Fruit fly (Drosophila melanogaster): ENCODE measurements around the gene CG31510.
A peak's percentile ranks its signal among the peaks of the same experiment; 100 is the strongest.
"Not testable (repeated sequence)": the region's sequence is repeated elsewhere in the genome, so short reads cannot be mapped to it uniquely, and the experiment has no call there.

CG31510 gene

dm6 chr3R:25123262-25123661 lies 542 bp upstream of the CG31510 start, which contains the start of gene vig2 (continued):
- peak; percentile 71 for TF ChIP-seq HHEX (GFP tag; optimal IDR thresholded peaks at IDR 0.05)
- peak; percentile 35 for TF ChIP-seq Xbp1 (GFP tag; optimal IDR thresholded peaks at IDR 0.05)
- peak; percentile 68; the same call in 1 of the 2 replicates for TF ChIP-seq ham (GFP tag; IDR thresholded peaks at IDR 0.05)
- peak; percentile 57 for TF ChIP-seq fd3F (GFP tag; optimal IDR thresholded peaks at IDR 0.05)
- peak; percentile 2 for TF ChIP-seq ac (GFP tag; optimal IDR thresholded peaks at IDR 0.05)
- TF ChIP-seq ato (GFP tag; IDR thresholded peaks at IDR 0.05; ENCODE audit: partially characterized antibody), result peak; percentile 90
- peak; percentile 35 for TF ChIP-seq p53 (GFP tag; optimal IDR thresholded peaks at IDR 0.05)
- peak; percentile 73 for TF ChIP-seq caup (GFP tag; optimal IDR thresholded peaks at IDR 0.05; ENCODE audit: severe bottlenecking)
- TF ChIP-seq CG31441 (GFP tag; IDR thresholded peaks at IDR 0.05), result 0 out of 2 replicates have a peak, but pooled peaks have one; percentile 13
- peak; percentile 56 for TF ChIP-seq Sry-δ (GFP tag; optimal IDR thresholded peaks at IDR 0.05)
- peak; percentile 85 for TF ChIP-seq hb (GFP tag; IDR thresholded peaks at IDR 0.05; ENCODE audit: partially characterized antibody)
- TF ChIP-seq danr (GFP tag; IDR thresholded peaks at IDR 0.05), result 0 out of 2 replicates have a peak, but pooled peaks have one; percentile 8
- TF ChIP-seq HLH4C (GFP tag; IDR thresholded peaks at IDR 0.05; ENCODE audit: partially characterized antibody), result peak; percentile 73
- peak; percentile 66; the same call in 1 of the 2 replicates for TF ChIP-seq ranshi (GFP tag; IDR thresholded peaks at IDR 0.05)
- peak; percentile 81 for TF ChIP-seq CG5953 (GFP tag; IDR thresholded peaks at IDR 0.05)
- TF ChIP-seq CG16779 (GFP tag; IDR thresholded peaks at IDR 0.05), result peak; percentile 66; the same call in 1 of the 2 replicates
- peak; percentile 66 for TF ChIP-seq CG1233 (GFP tag; optimal IDR thresholded peaks at IDR 0.05)
- TF ChIP-seq CG7963 (GFP tag; IDR thresholded peaks at IDR 0.05; ENCODE audit: partially characterized antibody), result peak; percentile 91
- TF ChIP-seq CG17328 (GFP tag; IDR thresholded peaks at IDR 0.05), result peak; percentile 84
- 0 out of 3 replicates have a peak, but pooled peaks have one; percentile 31 for TF ChIP-seq CG7357 (GFP tag; IDR thresholded peaks at IDR 0.05)
- TF ChIP-seq ken (GFP tag; IDR thresholded peaks at IDR 0.05), result peak; percentile 70
- peak; percentile 75; the same call in 2 of the 3 replicates for TF ChIP-seq gce (GFP tag; IDR thresholded peaks at IDR 0.05)
- peak; percentile 65; the same call in 2 of the 3 replicates for TF ChIP-seq CG14050 (GFP tag; IDR thresholded peaks at IDR 0.05)
- TF ChIP-seq stc (GFP tag; IDR thresholded peaks at IDR 0.05), result peak; percentile 38; the same call in 1 of the 2 replicates
- TF ChIP-seq CG11247 (GFP tag; IDR thresholded peaks at IDR 0.05), result peak; percentile 81
- TF ChIP-seq bcd (GFP tag; optimal IDR thresholded peaks at IDR 0.05), result peak; percentile 72
- TF ChIP-seq slbo (GFP tag; IDR thresholded peaks at IDR 0.05), result peak; percentile 87
- peak; percentile 10 for TF ChIP-seq CG6654 (GFP tag; optimal IDR thresholded peaks at IDR 0.05)
- peak; percentile 47 for TF ChIP-seq CG10274 (GFP tag; optimal IDR thresholded peaks at IDR 0.05)
- peak; percentile 44 for TF ChIP-seq CG9817 (tag; optimal IDR thresholded peaks at IDR 0.05)
- peak; percentile 43; the same call in 1 of the 2 replicates for TF ChIP-seq ap (GFP tag; IDR thresholded peaks at IDR 0.05)
- TF ChIP-seq prd (optimal IDR thresholded peaks at IDR 0.05), result not testable (repeated sequence)
- 0 out of 3 replicates have a peak, but pooled peaks have one; percentile 39 for TF ChIP-seq prd (GFP tag; IDR thresholded peaks at IDR 0.05)
- peak; percentile 84 for TF ChIP-seq CG14860 (GFP tag; IDR thresholded peaks at IDR 0.05; ENCODE audit: partially characterized antibody)
- peak; percentile 34; the same call in 1 of the 2 replicates for TF ChIP-seq esg (GFP tag; conservative IDR thresholded peaks at IDR 0.05)
- peak; percentile 26 for TF ChIP-seq nom (GFP tag; optimal IDR thresholded peaks at IDR 0.05)
- TF ChIP-seq CG14441 (GFP tag; IDR thresholded peaks at IDR 0.05), result peak; percentile 66
- TF ChIP-seq YL-1 (GFP tag; optimal IDR thresholded peaks at IDR 0.05), result peak; percentile 36
- peak; percentile 47; the same call in 1 of the 2 replicates for TF ChIP-seq CG10959 (GFP tag; IDR thresholded peaks at IDR 0.05)
- TF ChIP-seq Adf1 (GFP tag; IDR thresholded peaks at IDR 0.05), result peak; percentile 28
- TF ChIP-seq Dll (GFP tag; IDR thresholded peaks at IDR 0.05; ENCODE audit: partially characterized antibody), result peak; percentile 81
- TF ChIP-seq CG6175 (GFP tag; IDR thresholded peaks at IDR 0.05), result peak; percentile 71; the same call in 1 of the 3 replicates
- peak; percentile 60; the same call in 1 of the 2 replicates for TF ChIP-seq CG11696 (GFP tag; IDR thresholded peaks at IDR 0.05)
- peak; percentile 63; the same call in 2 of the 3 replicates for TF ChIP-seq CG2889 (GFP tag; IDR thresholded peaks at IDR 0.05)
- peak; percentile 65; the same call in 2 of the 3 replicates for TF ChIP-seq Aef1 (GFP tag; IDR thresholded peaks at IDR 0.05)
- TF ChIP-seq CG8765 (GFP tag; IDR thresholded peaks at IDR 0.05), result peak; percentile 22; the same call in 1 of the 2 replicates
- TF ChIP-seq CG10654 (GFP tag; optimal IDR thresholded peaks at IDR 0.05), result peak; percentile 28
- TF ChIP-seq Mrtf (GFP tag; IDR thresholded peaks at IDR 0.05), result peak; percentile 49; the same call in 1 of the 3 replicates
- peak; percentile 32 for TF ChIP-seq CG5245 (GFP tag; optimal IDR thresholded peaks at IDR 0.05)
- TF ChIP-seq CG18599 (GFP tag; optimal IDR thresholded peaks at IDR 0.05), result peak; percentile 38
